Fruit fly (Drosophila melanogaster) whole organism, adult: ENCODE results near the gene betaNACtes2.

Source experiments
- CG11617 ChIP-seq: fragments of 200-800 bp; sonication (Bioruptor generic); optimal IDR thresholded peaks from 2 replicates; lab custom pipeline; 2017; ENCODE audit warnings: mild to moderate bottlenecking, missing biosample characterization, missing genetic modification reagents, missing genetic modification characterization
- CG12768 ChIP-seq: fragments of 200-800 bp; sonication (Bioruptor generic); optimal IDR thresholded peaks from 2 replicates; lab custom pipeline; 2017; ENCODE audit warnings: missing biosample characterization, missing genetic modification characterization, mild to moderate bottlenecking, moderate library complexity, missing genetic modification reagents
- CG14711 ChIP-seq: fragments of 200-800 bp; sonication (Bioruptor generic); optimal IDR thresholded peaks from 2 replicates; lab custom pipeline; 2018; ENCODE audit warnings: missing biosample characterization, mild to moderate bottlenecking, missing genetic modification characterization, moderate library complexity
- CG33017 ChIP-seq: fragments of 200-800 bp; sonication (Bioruptor generic); optimal IDR thresholded peaks from 2 replicates; lab custom pipeline; 2018; ENCODE audit warnings: missing biosample characterization, mild to moderate bottlenecking, missing genetic modification characterization, moderate library complexity
- CG5204 ChIP-seq: fragments of 200-800 bp; sonication (Bioruptor generic); optimal IDR thresholded peaks from 2 replicates; lab custom pipeline; 2016; ENCODE audit warnings: missing biosample characterization, missing genetic modification characterization
- CG7101 ChIP-seq: fragments of 200-800 bp; sonication (Bioruptor generic); optimal IDR thresholded peaks from 2 replicates; lab custom pipeline; 2018; ENCODE audit warnings: missing biosample characterization, mild to moderate bottlenecking, missing genetic modification characterization, moderate library complexity
- Clk ChIP-seq: fragments of 200-800 bp; sonication (Bioruptor generic); optimal IDR thresholded peaks from 2 replicates; lab custom pipeline; 2017; ENCODE audit warnings: missing biosample characterization, missing genetic modification characterization
- Crg-1 ChIP-seq: fragments of 200-800 bp; sonication (Bioruptor generic); optimal IDR thresholded peaks from 2 replicates; lab custom pipeline; 2016; ENCODE audit warnings: missing biosample characterization, missing genetic modification characterization
- Hr96 ChIP-seq: fragments of 200-800 bp; sonication (Bioruptor generic); optimal IDR thresholded peaks from 2 replicates; lab custom pipeline; 2016; ENCODE audit warnings: missing biosample characterization, missing genetic modification characterization
- Mnt ChIP-seq: fragments of 200-800 bp; sonication (Bioruptor generic); optimal IDR thresholded peaks from 2 replicates; lab custom pipeline; 2016; ENCODE audit warnings: missing biosample characterization, mild to moderate bottlenecking, missing genetic modification characterization
- bab1 ChIP-seq: fragments of 200-800 bp; sonication (Bioruptor generic); optimal IDR thresholded peaks from 3 replicates; lab custom pipeline; 2019; ENCODE audit warnings: missing biosample characterization, mild to moderate bottlenecking, missing genetic modification characterization, moderate library complexity
- cic ChIP-seq: fragments of 200-800 bp; sonication (Bioruptor generic); optimal IDR thresholded peaks from 2 replicates; lab custom pipeline; 2017; ENCODE audit warnings: missing biosample characterization, mild to moderate bottlenecking, missing genetic modification characterization, moderate library complexity
- cnc ChIP-seq, 2 experiments: fragments of >200 bp; optimal IDR thresholded peaks; 2 replicates each; lab custom pipeline; 2017
- kay ChIP-seq: fragments of 200-800 bp; sonication (Bioruptor generic); peaks from one replicate; lab custom pipeline; 2016; ENCODE audit warnings: missing biosample characterization, missing genetic modification characterization, borderline replicate concordance
- ovo ChIP-seq: fragments of 200-800 bp; sonication (Bioruptor generic); optimal IDR thresholded peaks from 2 replicates; lab custom pipeline; 2016; ENCODE audit warnings: missing biosample characterization, missing genetic modification characterization
- pad ChIP-seq: fragments of 200-800 bp; sonication (Bioruptor generic); optimal IDR thresholded peaks from 3 replicates; lab custom pipeline; 2017; ENCODE audit warnings: missing biosample characterization, missing genetic modification characterization, mild to moderate bottlenecking, moderate library complexity, missing genetic modification reagents
- tj ChIP-seq: fragments of 200-800 bp; sonication (Bioruptor generic); optimal IDR thresholded peaks from 3 replicates; lab custom pipeline; 2017; ENCODE audit warnings: missing biosample characterization, mild to moderate bottlenecking, missing genetic modification characterization, moderate library complexity
- toe ChIP-seq: fragments of 200-800 bp; sonication (Bioruptor generic); optimal IDR thresholded peaks from 2 replicates; lab custom pipeline; 2016; ENCODE audit warnings: missing biosample characterization, missing genetic modification characterization

The betaNACtes2 gene

dm6 chrX:14266075-14266474 is 49.3 kb downstream of the betaNACtes2 start, which contains the start of the genes CG13404 and na:
Gene CG13404, minus strand, starts transcription at chrX:14266250.
Gene na, plus strand, starts transcription at chrX:14266367.
- TF ChIP-seq tj (GFP tag; lab: Kevin White, UChicago): no peak
- no peak for TF ChIP-seq bab1 (GFP tag; lab: Kevin White, UChicago)
- no peak for TF ChIP-seq toe (GFP tag; lab: Kevin White, UChicago)
- no peak for TF ChIP-seq ovo (GFP tag; lab: Kevin White, UChicago)
- TF ChIP-seq CG33017: no peak
- TF ChIP-seq cic (GFP tag; lab: Kevin White, UChicago): no peak
- TF ChIP-seq CG14711 (tag; lab: Kevin White, UChicago): no peak
- no peak for TF ChIP-seq CG11617 (GFP tag; lab: Kevin White, UChicago)
- TF ChIP-seq CG5204 (GFP tag; lab: Kevin White, UChicago): no peak
- no peak for TF ChIP-seq Crg-1 (GFP tag; lab: Kevin White, UChicago)
- no peak for TF ChIP-seq pad (GFP tag; lab: Kevin White, UChicago)
- TF ChIP-seq cnc (optimal IDR thresholded peaks at IDR 0.05; lab: Kevin White, UChicago): no peak
- no peak for TF ChIP-seq Mnt (GFP tag; lab: Kevin White, UChicago)
- TF ChIP-seq CG12768: no peak
- no peak for TF ChIP-seq kay
- no peak for TF ChIP-seq Hr96 (GFP tag; lab: Kevin White, UChicago)
- no peak for TF ChIP-seq CG7101
- TF ChIP-seq Clk (GFP tag; lab: Kevin White, UChicago): no peak

- TF ChIP-seq ovo (GFP tag; lab: Kevin White, UChicago) (no peak), CG12768 (no peak), CG11617 (GFP tag; lab: Kevin White, UChicago) (no peak), pad (GFP tag; lab: Kevin White, UChicago) (no peak), Clk (GFP tag; lab: Kevin White, UChicago) (no peak)
Observed at dm6 chrX:14265149-14265548, 50.2 kb downstream of the betaNACtes2 start.
